Worm (Caenorhabditis elegans) whole organism, L4 larva: ENCODE results near the gene ocr-4.

Experiments
- F37D6.2 ChIP-seq: sonication (generic microtip); optimal IDR thresholded peaks from 2 replicates; lab custom pipeline; 2016; ENCODE audit warnings: mild to moderate bottlenecking, missing genetic modification characterization, missing compliant biosample characterization
- F49E8.2 ChIP-seq: sonication (generic microtip); optimal IDR thresholded peaks from 2 replicates; lab custom pipeline; 2016; ENCODE audit warnings: missing compliant biosample characterization, mild to moderate bottlenecking, missing genetic modification characterization, borderline replicate concordance
- T20F7.1 ChIP-seq: fragments of 200-800 bp; sonication (Bioruptor generic); optimal IDR thresholded peaks from 2 replicates; lab custom pipeline; 2018; ENCODE audit warnings: mild to moderate bottlenecking, missing genetic modification characterization, missing compliant biosample characterization
- Y105C5A.15 ChIP-seq: fragments of 200-800 bp; sonication (Bioruptor generic); IDR thresholded peaks from 2 replicates; pipeline ENCODE4 v1.3.6; 2022; ENCODE audit warnings: missing genetic modification characterization, missing compliant biosample characterization
- aha-1 ChIP-seq: fragments of 150-350 bp; peaks from one replicate; lab custom pipeline; 2014; ENCODE audit warnings: missing biosample characterization, missing genetic modification characterization
- ceh-20 ChIP-seq: fragments of 200-800 bp; sonication (Bioruptor generic); IDR thresholded peaks from 2 replicates; pipeline ENCODE4 v1.3.6; 2022; ENCODE audit warnings: missing genetic modification reagents, missing genetic modification characterization, missing compliant biosample characterization
- ceh-62 ChIP-seq: sonication (generic microtip); optimal IDR thresholded peaks from 2 replicates; lab custom pipeline; 2017; ENCODE audit warnings: missing biosample characterization, missing genetic modification characterization
- cey-2 ChIP-seq: sonication (generic microtip); optimal IDR thresholded peaks from 3 replicates; lab custom pipeline; 2017; ENCODE audit warnings: missing genetic modification characterization, mild to moderate bottlenecking, missing compliant biosample characterization, antibody characterized with exemption, borderline replicate concordance; ENCODE audit not compliant: insufficient read depth
- daf-8 ChIP-seq: fragments of 200-800 bp; sonication (Bioruptor generic); IDR thresholded peaks from 2 replicates; pipeline ENCODE4 v1.3.6; 2022; ENCODE audit warnings: missing genetic modification characterization, missing compliant biosample characterization
- dmd-6 ChIP-seq: fragments of 200-800 bp; sonication (Bioruptor generic); IDR thresholded peaks from 2 replicates; pipeline ENCODE4 v1.3.6; 2022; ENCODE audit warnings: missing genetic modification reagents, missing genetic modification characterization, missing compliant biosample characterization
- dmd-9 ChIP-seq: fragments of 200-800 bp; sonication (Bioruptor generic); IDR thresholded peaks from 2 replicates; pipeline ENCODE4 v1.3.6; 2022; ENCODE audit warnings: missing genetic modification reagents, missing genetic modification characterization, missing compliant biosample characterization
- dpl-1 ChIP-seq: fragments of 150-350 bp; optimal IDR thresholded peaks from 2 replicates; lab custom pipeline; 2014; ENCODE audit warnings: missing biosample characterization, missing genetic modification reagents, missing genetic modification characterization
- egl-27 ChIP-seq: sonication (generic microtip); optimal IDR thresholded peaks from 3 replicates; lab custom pipeline; 2017; ENCODE audit warnings: missing biosample characterization, missing genetic modification reagents, missing genetic modification characterization
- hif-1 ChIP-seq, 2 experiments: sonication (generic microtip); optimal IDR thresholded peaks; 2 replicates each; lab custom pipeline; 2016 to 2017; ENCODE audit warnings: missing compliant biosample characterization in 2 of 2, missing genetic modification characterization in 2 of 2, missing genetic modification reagents in 2 of 2, missing genotype in 2 of 2, mild to moderate bottlenecking in 1 of 2
- hmg-1.1 ChIP-seq: fragments of 200-800 bp; sonication (Bioruptor generic); IDR thresholded peaks from 2 replicates; pipeline ENCODE4 v1.3.6; 2022; ENCODE audit warnings: missing genetic modification reagents, missing genetic modification characterization, missing compliant biosample characterization
- lin-13 ChIP-seq: fragments of 150-350 bp; optimal IDR thresholded peaks from 2 replicates; lab custom pipeline; 2014; ENCODE audit warnings: missing biosample characterization, missing genetic modification reagents, missing genetic modification characterization
- lin-15B ChIP-seq: fragments of 150-350 bp; sonication (generic microtip); optimal IDR thresholded peaks from 3 replicates; lab custom pipeline; 2014; ENCODE audit warnings: missing biosample characterization, missing genetic modification characterization
- lin-29 ChIP-seq: fragments of 200-800 bp; sonication (Bioruptor generic); IDR thresholded peaks from 2 replicates; pipeline ENCODE4 v1.3.6; 2022; ENCODE audit warnings: missing genetic modification reagents, missing genetic modification characterization, missing compliant biosample characterization
- lin-38 ChIP-seq: fragments of 200-800 bp; sonication (Bioruptor generic); IDR thresholded peaks from 2 replicates; pipeline ENCODE4 v1.3.6; 2022; ENCODE audit warnings: missing genetic modification reagents, missing genetic modification characterization, missing compliant biosample characterization
- lsy-2 ChIP-seq, 2 experiments: fragments of 150-350 bp in 1 of 2; sonication (generic microtip) in 1 of 2; optimal IDR thresholded peaks; 2 replicates each; lab custom pipeline; 2014 to 2017; ENCODE audit warnings: missing biosample characterization in 2 of 2, missing genetic modification characterization in 2 of 2
- madf-9 ChIP-seq: fragments of 200-800 bp; sonication (Bioruptor generic); conservative IDR thresholded peaks from 2 replicates; pipeline ENCODE4 v1.3.6; 2022; ENCODE audit warnings: missing genetic modification reagents, missing genetic modification characterization, missing compliant biosample characterization
- mdt-29 ChIP-seq: fragments of 200-800 bp; sonication (Bioruptor generic); IDR thresholded peaks from 2 replicates; pipeline ENCODE4 v1.3.6; 2022; ENCODE audit warnings: missing genetic modification reagents, missing genetic modification characterization, missing compliant biosample characterization
- mxl-3 ChIP-seq: fragments of 200-800 bp; sonication (Bioruptor generic); optimal IDR thresholded peaks from 2 replicates; lab custom pipeline; 2018; ENCODE audit warnings: mild to moderate bottlenecking, missing genetic modification characterization, missing compliant biosample characterization
- nhr-111 ChIP-seq: fragments of 200-800 bp; sonication (Bioruptor generic); optimal IDR thresholded peaks from 2 replicates; lab custom pipeline; 2018; ENCODE audit warnings: mild to moderate bottlenecking, missing genetic modification characterization, missing compliant biosample characterization
- nhr-28 ChIP-seq: fragments of 150-350 bp; optimal IDR thresholded peaks from 2 replicates; lab custom pipeline; 2014; ENCODE audit warnings: missing biosample characterization, missing genetic modification characterization
- nhr-42 ChIP-seq: fragments of 200-800 bp; sonication (Bioruptor generic); IDR thresholded peaks from 2 replicates; pipeline ENCODE4 v1.3.6; 2022; ENCODE audit warnings: missing genetic modification characterization, missing compliant biosample characterization
- nhr-6 ChIP-seq: fragments of 150-350 bp; optimal IDR thresholded peaks from 2 replicates; lab custom pipeline; 2014; ENCODE audit warnings: missing biosample characterization, missing genetic modification characterization
- nhr-76 ChIP-seq: fragments of 150-350 bp; optimal IDR thresholded peaks from 2 replicates; lab custom pipeline; 2014; ENCODE audit warnings: missing biosample characterization, missing genetic modification characterization
- pqm-1 ChIP-seq: sonication (generic microtip); optimal IDR thresholded peaks from 2 replicates; lab custom pipeline; 2017; ENCODE audit warnings: missing biosample characterization, missing genetic modification characterization
- skn-1 ChIP-seq: fragments of 150-350 bp; optimal IDR thresholded peaks from 2 replicates; lab custom pipeline; 2014; ENCODE audit warnings: missing biosample characterization, missing genetic modification characterization
- spr-3 ChIP-seq: fragments of 200-800 bp; sonication (Bioruptor generic); optimal IDR thresholded peaks from 2 replicates; lab custom pipeline; 2018; ENCODE audit warnings: mild to moderate bottlenecking, missing genetic modification characterization, missing compliant biosample characterization
- tra-1 ChIP-seq: fragments of 200-800 bp; sonication (Bioruptor generic); IDR thresholded peaks from 2 replicates; pipeline ENCODE4 v1.3.6; 2022; ENCODE audit warnings: missing genetic modification reagents, missing genetic modification characterization, missing compliant biosample characterization
- unc-62 ChIP-seq, 3 experiments: fragments of 150-350 bp in 1 of 3; sonication (generic microtip); optimal IDR thresholded peaks in 2 of 3; peaks in 1 of 3; 1 replicate in 1 of 3; 2 replicates in 2 of 3; lab custom pipeline; 2014 to 2017; ENCODE audit warnings: missing biosample characterization in 3 of 3, missing genetic modification characterization in 3 of 3, missing genetic modification reagents in 3 of 3, missing genotype in 1 of 3
- zfp-2 ChIP-seq: sonication (generic microtip); optimal IDR thresholded peaks from 2 replicates; lab custom pipeline; 2016; ENCODE audit warnings: mild to moderate bottlenecking, missing genetic modification characterization, missing compliant biosample characterization

Gene ocr-4

DNA sequence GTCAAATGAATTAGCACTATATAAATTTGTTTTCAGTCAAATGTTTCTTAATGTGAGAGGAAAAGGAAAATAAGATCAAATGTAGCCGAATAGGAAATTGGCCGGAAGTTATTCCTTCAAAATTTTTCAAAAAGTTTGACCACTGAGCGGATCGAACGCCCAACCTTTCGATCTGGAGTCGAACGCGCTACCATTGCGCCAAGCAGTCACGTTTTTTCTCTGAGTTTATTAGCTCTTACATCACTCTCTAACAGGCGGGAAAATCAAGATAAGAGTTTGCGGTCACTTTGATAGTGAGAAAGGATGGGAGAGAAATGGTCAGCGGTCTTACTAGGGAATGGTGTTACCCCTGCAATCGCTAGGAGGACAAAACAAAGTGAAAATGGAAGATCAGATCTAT is 11.4 kb upstream of the ocr-4 start (continued):
- TF ChIP-seq dpl-1 (GFP tag; lab: Kevin White, UChicago) (no peak), ceh-62 (no peak), lin-15B (tag; lab: Kevin White, UChicago) (no peak), pqm-1 (tag; lab: Kevin White, UChicago) (no peak), zfp-2 (tag; lab: Kevin White, UChicago) (no peak), nhr-28 (no peak), nhr-6 (tag; lab: Kevin White, UChicago) (no peak), lin-29 (no peak), lin-13 (GFP tag; lab: Kevin White, UChicago) (no peak), egl-27 (tag; lab: Kevin White, UChicago) (no peak), nhr-42 (GFP tag; lab: Robert Waterston, UW) (no peak), nhr-76 (tag; lab: Kevin White, UChicago) (no peak), dmd-6 (GFP tag; lab: Robert Waterston, UW) (peak; percentile 37), skn-1 (no peak), ceh-20 (GFP tag; lab: Robert Waterston, UW) (0 out of 2 replicates have a peak, but pooled peaks have one; percentile 36), F49E8.2 (tag; lab: Kevin White, UChicago) (no peak), unc-62 (GFP tag; optimal IDR thresholded peaks at IDR 0.05 in 1 of 2; lab: Kevin White, UChicago) (no peak), unc-62 (tag; optimal IDR thresholded peaks at IDR 0.05; lab: Kevin White, UChicago) (no peak), nhr-111 (GFP tag; lab: Kevin White, UChicago) (no peak), F37D6.2 (tag; lab: Kevin White, UChicago) (no peak), mxl-3 (GFP tag; lab: Kevin White, UChicago) (no peak), hif-1 (tag; optimal IDR thresholded peaks at IDR 0.05; lab: Kevin White, UChicago) (no peak), daf-8 (no peak), lsy-2 (tag; optimal IDR thresholded peaks at IDR 0.05; lab: Kevin White, UChicago) (no peak), hmg-1.1 (GFP tag; lab: Robert Waterston, UW) (peak; percentile 40; the same call in 1 of the 2 replicates)

DNA sequence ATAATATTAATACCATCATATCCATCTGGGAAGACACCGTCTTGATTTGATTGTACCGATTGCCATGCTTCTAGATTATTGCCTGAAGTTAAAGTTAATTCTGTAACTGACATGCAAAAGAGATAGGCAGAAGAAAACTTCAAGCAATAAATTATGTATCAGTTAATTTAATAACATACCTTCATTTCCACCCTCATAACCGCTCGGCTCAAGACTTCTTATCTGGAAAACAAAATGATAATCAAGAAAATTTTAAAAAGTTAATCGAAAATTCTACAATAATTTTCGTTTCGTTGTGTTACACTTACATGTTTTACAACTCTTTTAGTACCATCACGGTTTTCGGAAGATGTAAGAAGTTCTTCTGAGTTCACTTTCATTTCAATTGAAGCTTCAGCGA is 9.5 kb upstream of the ocr-4 start:
- TF ChIP-seq unc-62 (GFP tag; optimal IDR thresholded peaks at IDR 0.05 in 1 of 2; lab: Kevin White, UChicago) (peak in 1 of 2 experiments; percentile 86), unc-62 (tag; optimal IDR thresholded peaks at IDR 0.05; lab: Kevin White, UChicago) (no peak), tra-1 (GFP tag; lab: Robert Waterston, UW) (no peak)

DNA sequence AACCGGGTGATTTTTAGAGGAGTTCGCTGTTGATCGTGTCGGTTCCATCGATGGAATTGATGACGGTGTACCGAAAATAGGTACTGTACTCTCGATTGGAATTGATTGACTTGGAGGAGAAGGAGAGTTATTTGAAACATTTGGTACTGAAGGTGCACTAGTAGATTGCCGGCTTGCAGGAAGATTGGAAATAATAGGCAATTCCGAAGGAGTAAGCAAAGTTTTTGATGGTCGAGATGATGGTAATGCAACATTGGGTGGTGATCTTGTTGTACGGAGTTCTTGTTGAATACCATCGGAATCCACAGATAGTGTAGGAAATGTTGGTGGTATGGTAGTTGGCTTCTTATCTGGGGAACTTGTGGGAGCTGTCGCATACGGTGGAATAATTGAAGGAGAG is 6.5 kb upstream of the ocr-4 start:
- TF ChIP-seq aha-1 (tag; lab: Kevin White, UChicago) = peak; percentile 96
- TF ChIP-seq mdt-29 (GFP tag; lab: Robert Waterston, UW) = no peak

ce11 chrIV:7338042-7338441 is 5.4 kb upstream of the ocr-4 start:
- no peak for TF ChIP-seq madf-9 (GFP tag; lab: Robert Waterston, UW)
- no peak for TF ChIP-seq dmd-9 (GFP tag; lab: Robert Waterston, UW)
- TF ChIP-seq lin-38 = no peak
- TF ChIP-seq Y105C5A.15 (GFP tag; lab: Robert Waterston, UW) = no peak
- TF ChIP-seq nhr-6 (tag; lab: Kevin White, UChicago) = no peak
- peak in 1 of 2 experiments; percentile 70 for TF ChIP-seq unc-62 (GFP tag; optimal IDR thresholded peaks at IDR 0.05 in 1 of 2; lab: Kevin White, UChicago)
- TF ChIP-seq unc-62 (tag; optimal IDR thresholded peaks at IDR 0.05; lab: Kevin White, UChicago) = no peak
- no peak for TF ChIP-seq spr-3
- peak; percentile 95 for TF ChIP-seq aha-1 (tag; lab: Kevin White, UChicago)
- no peak for TF ChIP-seq T20F7.1
- no peak for TF ChIP-seq cey-2 (tag; lab: Kevin White, UChicago)
